Fruit fly (Drosophila melanogaster): Measurements from ENCODE around the gene p24-2.

DNA sequence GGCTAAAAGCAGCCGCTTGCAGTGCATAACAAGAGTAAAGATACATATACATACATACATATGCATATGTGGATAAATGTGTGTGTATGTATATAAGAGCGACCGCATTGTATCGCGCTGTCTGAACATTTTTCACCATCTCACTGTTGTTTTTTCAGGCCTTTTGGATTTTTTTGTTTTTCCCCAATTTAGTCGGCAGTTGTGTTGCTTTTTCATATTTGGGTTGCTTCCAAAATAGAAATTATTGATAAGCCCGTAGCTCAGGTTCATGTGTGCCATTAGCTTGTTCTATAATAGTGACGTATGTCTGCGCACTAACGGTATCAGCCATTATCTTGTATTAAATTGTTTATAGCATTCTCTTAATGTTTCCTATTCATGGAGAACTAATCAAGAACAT is 7.9 kb upstream of the p24-2 start:
- TF ChIP-seq psq (optimal IDR thresholded peaks at IDR 0.05), result no peak
- no peak for TF ChIP-seq h (optimal IDR thresholded peaks at IDR 0.05)
- TF ChIP-seq Myc (optimal IDR thresholded peaks at IDR 0.05), result no peak
- TF ChIP-seq ttk (optimal IDR thresholded peaks at IDR 0.05), result no peak
- TF ChIP-seq Sin3A (optimal IDR thresholded peaks at IDR 0.05), result no peak
